Worm (Caenorhabditis elegans) whole organism, L4 larva: ENCODE data around the gene gad-1.

Experiments used
- T20F7.1 ChIP-seq: fragments of 200-800 bp; sonication (Bioruptor generic); optimal IDR thresholded peaks from 2 replicates; lab custom pipeline; 2018; ENCODE audit warnings: mild to moderate bottlenecking, missing genetic modification characterization, missing compliant biosample characterization
- Y48G9A.11 ChIP-seq: fragments of 200-800 bp; sonication (Bioruptor generic); IDR thresholded peaks from 2 replicates; pipeline ENCODE4 v1.3.6; 2022; ENCODE audit warnings: missing genetic modification reagents, missing genetic modification characterization, missing compliant biosample characterization
- aly-2 ChIP-seq: sonication (generic microtip); optimal IDR thresholded peaks from 2 replicates; lab custom pipeline; 2018; ENCODE audit warnings: missing biosample characterization, missing genetic modification characterization
- ama-1 ChIP-seq: fragments of 150-350 bp; optimal IDR thresholded peaks from 2 replicates; lab custom pipeline; 2014; ENCODE audit warnings: inconsistent platforms, mixed read lengths
- arid-1 ChIP-seq: fragments of 200-800 bp; sonication (Bioruptor generic); conservative IDR thresholded peaks from 2 replicates; pipeline ENCODE4 v1.3.6; 2022; ENCODE audit warnings: missing genetic modification reagents, missing genetic modification characterization, missing compliant biosample characterization
- ceh-28 ChIP-seq: fragments of 150-350 bp; optimal IDR thresholded peaks from 2 replicates; lab custom pipeline; 2014; ENCODE audit warnings: missing biosample characterization, missing genetic modification reagents, missing genetic modification characterization
- ctbp-1 ChIP-seq: fragments of 200-800 bp; sonication (Bioruptor generic); IDR thresholded peaks from 2 replicates; pipeline ENCODE4 v1.3.6; 2022; ENCODE audit warnings: missing genetic modification reagents, missing genetic modification characterization, missing compliant biosample characterization
- daf-16 ChIP-seq, 3 experiments: sonication (generic microtip); optimal IDR thresholded peaks; 2 replicates each; lab custom pipeline; 2016 to 2017; ENCODE audit warnings: missing genetic modification characterization in 3 of 3, missing genetic modification reagents in 3 of 3, mild to moderate bottlenecking in 2 of 3, missing compliant biosample characterization in 2 of 3, missing biosample characterization in 1 of 3, moderate library complexity in 1 of 3
- dmd-6 ChIP-seq: fragments of 200-800 bp; sonication (Bioruptor generic); IDR thresholded peaks from 2 replicates; pipeline ENCODE4 v1.3.6; 2022; ENCODE audit warnings: missing genetic modification reagents, missing genetic modification characterization, missing compliant biosample characterization
- duxl-1 ChIP-seq: sonication (generic microtip); optimal IDR thresholded peaks from 2 replicates; lab custom pipeline; 2016; ENCODE audit warnings: mild to moderate bottlenecking, missing genetic modification characterization, moderate library complexity, missing compliant biosample characterization; ENCODE audit not compliant: poor library complexity
- dve-1 ChIP-seq: sonication (generic microtip); optimal IDR thresholded peaks from 2 replicates; lab custom pipeline; 2017; ENCODE audit warnings: antibody characterized with exemption, mild to moderate bottlenecking, missing genetic modification characterization, missing compliant biosample characterization; ENCODE audit not compliant: insufficient read depth
- egl-27 ChIP-seq: sonication (generic microtip); optimal IDR thresholded peaks from 3 replicates; lab custom pipeline; 2017; ENCODE audit warnings: missing biosample characterization, missing genetic modification reagents, missing genetic modification characterization
- egl-43 ChIP-seq: fragments of 200-800 bp; sonication (Bioruptor generic); IDR thresholded peaks from 2 replicates; pipeline ENCODE4 v1.3.6; 2022; ENCODE audit warnings: missing genetic modification reagents, missing genetic modification characterization, missing compliant biosample characterization
- fkh-10 ChIP-seq: fragments of 150-350 bp; optimal IDR thresholded peaks from 2 replicates; lab custom pipeline; 2014; ENCODE audit warnings: missing biosample characterization, missing genetic modification reagents, missing genetic modification characterization
- gei-8 ChIP-seq: fragments of 200-800 bp; sonication (Bioruptor generic); optimal IDR thresholded peaks from 2 replicates; lab custom pipeline; 2018; ENCODE audit warnings: mild to moderate bottlenecking, missing genetic modification characterization, missing compliant biosample characterization
- hif-1 ChIP-seq, 2 experiments: sonication (generic microtip); optimal IDR thresholded peaks; 2 replicates each; lab custom pipeline; 2016 to 2017; ENCODE audit warnings: missing compliant biosample characterization in 2 of 2, missing genetic modification characterization in 2 of 2, missing genetic modification reagents in 2 of 2, missing genotype in 2 of 2, mild to moderate bottlenecking in 1 of 2
- hlh-11 ChIP-seq: fragments of 200-800 bp; sonication (Bioruptor generic); optimal IDR thresholded peaks from 2 replicates; lab custom pipeline; 2018; ENCODE audit warnings: mild to moderate bottlenecking, missing genetic modification characterization, missing compliant biosample characterization
- hmg-1.1 ChIP-seq: fragments of 200-800 bp; sonication (Bioruptor generic); IDR thresholded peaks from 2 replicates; pipeline ENCODE4 v1.3.6; 2022; ENCODE audit warnings: missing genetic modification reagents, missing genetic modification characterization, missing compliant biosample characterization
- jun-1 ChIP-seq: fragments of 150-350 bp; optimal IDR thresholded peaks from 2 replicates; lab custom pipeline; 2014; ENCODE audit warnings: missing biosample characterization, missing genetic modification reagents, missing genetic modification characterization
- lin-1 ChIP-seq: fragments of 200-800 bp; sonication (Bioruptor generic); IDR thresholded peaks from 2 replicates; pipeline ENCODE4 v1.3.6; 2022; ENCODE audit warnings: missing genetic modification reagents, missing genetic modification characterization, missing compliant biosample characterization
- lin-29 ChIP-seq: fragments of 200-800 bp; sonication (Bioruptor generic); IDR thresholded peaks from 2 replicates; pipeline ENCODE4 v1.3.6; 2022; ENCODE audit warnings: missing genetic modification reagents, missing genetic modification characterization, missing compliant biosample characterization
- lin-38 ChIP-seq: fragments of 200-800 bp; sonication (Bioruptor generic); IDR thresholded peaks from 2 replicates; pipeline ENCODE4 v1.3.6; 2022; ENCODE audit warnings: missing genetic modification reagents, missing genetic modification characterization, missing compliant biosample characterization
- lin-39 ChIP-seq: fragments of 150-350 bp; optimal IDR thresholded peaks from 2 replicates; lab custom pipeline; 2014; ENCODE audit warnings: missing biosample characterization, missing genetic modification reagents, missing genetic modification characterization
- lsy-2 ChIP-seq, 2 experiments: fragments of 150-350 bp in 1 of 2; sonication (generic microtip) in 1 of 2; optimal IDR thresholded peaks; 2 replicates each; lab custom pipeline; 2014 to 2017; ENCODE audit warnings: missing biosample characterization in 2 of 2, missing genetic modification characterization in 2 of 2
- mdl-1 ChIP-seq, 2 experiments: fragments of 150-350 bp in 1 of 2; sonication (generic microtip) in 1 of 2; optimal IDR thresholded peaks; 2 replicates each; lab custom pipeline; 2014 to 2017; ENCODE audit warnings: missing biosample characterization in 2 of 2, missing genetic modification characterization in 2 of 2
- mep-1 ChIP-seq: fragments of 150-350 bp; sonication (generic microtip); optimal IDR thresholded peaks from 3 replicates; lab custom pipeline; 2014; ENCODE audit warnings: missing biosample characterization, missing genetic modification characterization
- mxl-3 ChIP-seq: fragments of 200-800 bp; sonication (Bioruptor generic); optimal IDR thresholded peaks from 2 replicates; lab custom pipeline; 2018; ENCODE audit warnings: mild to moderate bottlenecking, missing genetic modification characterization, missing compliant biosample characterization
- nhr-10 ChIP-seq: fragments of 150-350 bp; optimal IDR thresholded peaks from 2 replicates; lab custom pipeline; 2014; ENCODE audit warnings: missing biosample characterization, missing genetic modification characterization
- nhr-102 ChIP-seq: sonication (generic microtip); optimal IDR thresholded peaks from 2 replicates; lab custom pipeline; 2016; ENCODE audit warnings: mild to moderate bottlenecking, missing genetic modification characterization, moderate library complexity, missing compliant biosample characterization
- nhr-237 ChIP-seq: sonication (generic microtip); optimal IDR thresholded peaks from 2 replicates; lab custom pipeline; 2017; ENCODE audit warnings: missing biosample characterization, missing genetic modification characterization
- nhr-28 ChIP-seq: fragments of 150-350 bp; optimal IDR thresholded peaks from 2 replicates; lab custom pipeline; 2014; ENCODE audit warnings: missing biosample characterization, missing genetic modification characterization
- nhr-48 ChIP-seq: sonication (generic microtip); optimal IDR thresholded peaks from 2 replicates; lab custom pipeline; 2016; ENCODE audit warnings: mild to moderate bottlenecking, missing genetic modification characterization, missing compliant biosample characterization
- nhr-6 ChIP-seq: fragments of 150-350 bp; optimal IDR thresholded peaks from 2 replicates; lab custom pipeline; 2014; ENCODE audit warnings: missing biosample characterization, missing genetic modification characterization
- php-3 ChIP-seq: fragments of 200-800 bp; sonication (Bioruptor generic); IDR thresholded peaks from 2 replicates; pipeline ENCODE4 v1.3.6; 2022; ENCODE audit warnings: missing genetic modification reagents, missing genetic modification characterization, missing compliant biosample characterization
- pqm-1 ChIP-seq: sonication (generic microtip); optimal IDR thresholded peaks from 2 replicates; lab custom pipeline; 2017; ENCODE audit warnings: missing biosample characterization, missing genetic modification characterization
- rbr-2 ChIP-seq: sonication (generic microtip); optimal IDR thresholded peaks from 2 replicates; lab custom pipeline; 2016; ENCODE audit warnings: missing genotype, missing genetic modification characterization, missing compliant biosample characterization
- sdz-12 ChIP-seq: fragments of 200-800 bp; sonication (Bioruptor generic); optimal IDR thresholded peaks from 2 replicates; lab custom pipeline; 2018; ENCODE audit warnings: mild to moderate bottlenecking, missing genetic modification characterization, missing compliant biosample characterization
- set-16 ChIP-seq: fragments of 200-800 bp; sonication (Bioruptor generic); IDR thresholded peaks from 2 replicates; pipeline ENCODE4 v1.3.6; 2022; ENCODE audit warnings: missing genetic modification reagents, missing genetic modification characterization, missing compliant biosample characterization
- skn-1 ChIP-seq: fragments of 150-350 bp; optimal IDR thresholded peaks from 2 replicates; lab custom pipeline; 2014; ENCODE audit warnings: missing biosample characterization, missing genetic modification characterization
- tra-1 ChIP-seq: fragments of 200-800 bp; sonication (Bioruptor generic); IDR thresholded peaks from 2 replicates; pipeline ENCODE4 v1.3.6; 2022; ENCODE audit warnings: missing genetic modification reagents, missing genetic modification characterization, missing compliant biosample characterization
- unc-62 ChIP-seq, 3 experiments: fragments of 150-350 bp in 1 of 3; sonication (generic microtip); optimal IDR thresholded peaks in 2 of 3; peaks in 1 of 3; 1 replicate in 1 of 3; 2 replicates in 2 of 3; lab custom pipeline; 2014 to 2017; ENCODE audit warnings: missing biosample characterization in 3 of 3, missing genetic modification characterization in 3 of 3, missing genetic modification reagents in 3 of 3, missing genotype in 1 of 3
- zfp-3 ChIP-seq: fragments of 200-800 bp; sonication (Bioruptor generic); conservative IDR thresholded peaks from 2 replicates; pipeline ENCODE4 v1.3.6; 2022; ENCODE audit warnings: missing genetic modification reagents, missing genetic modification characterization, missing compliant biosample characterization
- zip-11 ChIP-seq: fragments of 200-800 bp; sonication (Bioruptor generic); IDR thresholded peaks from 2 replicates; pipeline ENCODE4 v1.3.6; 2022; ENCODE audit warnings: missing genetic modification characterization, missing compliant biosample characterization
- ztf-11 ChIP-seq: fragments of 150-350 bp; optimal IDR thresholded peaks from 2 replicates; lab custom pipeline; 2014; ENCODE audit warnings: missing biosample characterization, missing genetic modification characterization

gad-1 gene

DNA sequence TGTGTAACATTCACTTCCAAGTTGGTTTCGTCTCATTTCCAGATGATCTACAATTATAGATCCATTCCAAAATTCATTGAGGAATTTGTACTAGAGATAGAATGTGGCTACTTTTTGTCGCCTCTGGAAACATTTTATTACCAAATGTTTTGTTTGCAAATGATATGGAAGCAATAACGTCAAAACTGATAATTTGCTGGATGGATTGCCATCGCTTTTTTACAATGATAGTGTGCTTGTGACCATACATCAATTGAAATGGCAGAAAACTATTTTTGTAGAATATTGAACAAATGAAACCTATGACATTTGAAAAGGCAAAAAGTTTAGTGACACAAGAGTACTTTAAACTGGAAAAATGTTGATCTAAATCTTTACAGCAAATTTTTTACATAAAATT lies 18.8 kb downstream of the gad-1 start (continued):
- TF ChIP-seq lin-29 (GFP tag; lab: Robert Waterston, UW) (no peak), nhr-28 (tag; lab: Kevin White, UChicago) (peak; percentile 60)

DNA sequence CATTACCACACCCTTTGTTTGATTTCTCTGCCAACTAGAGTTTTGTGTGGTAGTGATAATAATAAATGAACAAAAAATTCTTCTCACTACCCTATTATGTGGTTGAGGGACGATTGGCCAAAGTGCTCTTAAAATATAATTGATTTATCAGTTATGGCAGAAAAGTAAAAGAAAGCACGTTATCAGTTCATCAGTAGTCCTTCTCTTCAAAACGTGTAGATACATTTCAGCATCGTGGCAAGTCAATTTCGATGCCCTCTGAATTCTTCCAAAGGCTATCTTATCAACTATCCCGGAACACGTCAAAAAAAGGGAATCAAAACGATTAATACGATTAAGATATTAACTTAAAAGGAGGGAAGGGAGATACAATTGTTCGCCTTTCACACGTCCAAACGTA lies 20.2 kb downstream of the gad-1 start:
- no peak for TF ChIP-seq lin-38 (GFP tag; lab: Robert Waterston, UW)
- peak in 1 of 2 experiments; percentile 46 for TF ChIP-seq mdl-1 (tag; optimal IDR thresholded peaks at IDR 0.05; lab: Kevin White, UChicago)
- TF ChIP-seq php-3 (GFP tag; lab: Robert Waterston, UW), result peak; percentile 70; the same call in 1 of the 2 replicates
- no peak for TF ChIP-seq gei-8 (GFP tag; lab: Kevin White, UChicago)
- TF ChIP-seq unc-62 (GFP tag; optimal IDR thresholded peaks at IDR 0.05 in 1 of 2; lab: Kevin White, UChicago), result no peak
- no peak for TF ChIP-seq unc-62 (tag; optimal IDR thresholded peaks at IDR 0.05; lab: Kevin White, UChicago)
- no peak for TF ChIP-seq lin-39 (tag; lab: Kevin White, UChicago)
- no peak for TF ChIP-seq fkh-10 (GFP tag; lab: Kevin White, UChicago)
- no peak for TF ChIP-seq Y48G9A.11 (GFP tag; lab: Robert Waterston, UW)
- no peak for TF ChIP-seq skn-1 (tag; lab: Kevin White, UChicago)
- no peak for TF ChIP-seq zip-11 (GFP tag; lab: Robert Waterston, UW)
- peak; percentile 72 for TF ChIP-seq nhr-102 (tag; lab: Kevin White, UChicago)
- no peak for TF ChIP-seq ctbp-1 (GFP tag; lab: Robert Waterston, UW)
- no peak for TF ChIP-seq set-16 (GFP tag; lab: Robert Waterston, UW)
- TF ChIP-seq rbr-2 (tag; lab: Kevin White, UChicago), result no peak
- peak; percentile 57 for TF ChIP-seq mxl-3 (GFP tag; lab: Kevin White, UChicago)
- TF ChIP-seq hlh-11 (tag; lab: Kevin White, UChicago), result peak; percentile 85
- no peak for TF ChIP-seq jun-1 (tag; lab: Kevin White, UChicago)
- TF ChIP-seq hif-1 (tag; optimal IDR thresholded peaks at IDR 0.05; lab: Kevin White, UChicago), result no peak
- TF ChIP-seq hmg-1.1, result no peak
- peak; percentile 97 for TF ChIP-seq pqm-1 (tag; lab: Kevin White, UChicago)
- peak; percentile 30 for TF ChIP-seq mep-1 (tag; lab: Kevin White, UChicago)
- TF ChIP-seq arid-1, result no peak
- TF ChIP-seq nhr-6 (tag; lab: Kevin White, UChicago), result no peak
- peak; percentile 86 for TF ChIP-seq dve-1 (tag; lab: Kevin White, UChicago)
- TF ChIP-seq dmd-6, result peak; percentile 90
- TF ChIP-seq nhr-28 (tag; lab: Kevin White, UChicago), result peak; percentile 87
- TF ChIP-seq egl-27 (tag; lab: Kevin White, UChicago), result no peak
- TF ChIP-seq nhr-48 (tag; lab: Kevin White, UChicago), result peak; percentile 71
- TF ChIP-seq tra-1 (GFP tag; lab: Robert Waterston, UW), result peak; percentile 80; the same call in 1 of the 2 replicates
- no peak for TF ChIP-seq ceh-28 (tag; lab: Kevin White, UChicago)
- no peak for TF ChIP-seq lsy-2 (tag; optimal IDR thresholded peaks at IDR 0.05; lab: Kevin White, UChicago)
- TF ChIP-seq zfp-3 (GFP tag; lab: Robert Waterston, UW), result no peak
- TF ChIP-seq daf-16 (GFP tag; optimal IDR thresholded peaks at IDR 0.05; lab: Kevin White, UChicago), result peak in 1 of 2 experiments; percentile 41
- TF ChIP-seq daf-16 (tag; optimal IDR thresholded peaks at IDR 0.05; lab: Kevin White, UChicago), result peak; percentile 52
- TF ChIP-seq ama-1, result no peak
- peak; percentile 35 for TF ChIP-seq T20F7.1
- TF ChIP-seq nhr-237 (tag; lab: Kevin White, UChicago), result no peak
- TF ChIP-seq aly-2 (tag; lab: Kevin White, UChicago), result no peak
- TF ChIP-seq lin-1 (GFP tag; lab: Robert Waterston, UW), result peak; percentile 78
- no peak for TF ChIP-seq sdz-12 (GFP tag; lab: Kevin White, UChicago)
- TF ChIP-seq ztf-11 (tag; lab: Kevin White, UChicago), result no peak
- no peak for TF ChIP-seq nhr-10
- TF ChIP-seq duxl-1, result no peak
- TF ChIP-seq egl-43 (GFP tag; lab: Robert Waterston, UW), result no peak
